Fruit fly (Drosophila melanogaster) whole organism, embryonic: ENCODE data around the gene Cp7Fa.

Source experiments
- Antp ChIP-seq: fragments of 200-800 bp; sonication (Bioruptor generic); optimal IDR thresholded peaks from 3 replicates; lab custom pipeline; 2016; ENCODE audit warnings: missing biosample characterization, missing genetic modification characterization
- Awh ChIP-seq: fragments of 200-800 bp; sonication (Bioruptor generic); IDR thresholded peaks from 2 replicates; pipeline ENCODE4, ENCODE4 v1.3.6; 2022; ENCODE audit warnings: missing biosample characterization, missing genetic modification characterization
- B-H1 ChIP-seq: fragments of 200-800 bp; sonication (Bioruptor generic); IDR thresholded peaks from 3 replicates; pipeline ENCODE4 v1.3.6; 2022; ENCODE audit warnings: missing biosample characterization, missing genetic modification characterization
- Bdp1 ChIP-seq: fragments of 200-800 bp; sonication (Bioruptor generic); optimal IDR thresholded peaks from 3 replicates; lab custom pipeline; 2016; ENCODE audit warnings: missing biosample characterization, missing genetic modification characterization
- Bgb ChIP-seq: fragments of 200-800 bp; sonication (Bioruptor generic); IDR thresholded peaks from 2 replicates; pipeline ENCODE4 v1.3.6; 2022; ENCODE audit warnings: missing biosample characterization, missing genetic modification characterization; ENCODE audit not compliant: partially characterized antibody
- Bteb2 ChIP-seq: fragments of 200-800 bp; sonication (Bioruptor generic); optimal IDR thresholded peaks from 2 replicates; lab custom pipeline; 2016; ENCODE audit warnings: missing biosample characterization, missing genetic modification characterization
- CG11504 ChIP-seq: fragments of 200-800 bp; sonication (Bioruptor generic); optimal IDR thresholded peaks from 3 replicates; lab custom pipeline; 2019; ENCODE audit warnings: missing biosample characterization, mild to moderate bottlenecking, missing genetic modification characterization, moderate library complexity
- CG11560 ChIP-seq: fragments of 200-800 bp; sonication (Bioruptor generic); IDR thresholded peaks from 3 replicates; pipeline ENCODE4 v1.3.6; 2022; ENCODE audit warnings: missing biosample characterization, missing genetic modification characterization
- CG12219 ChIP-seq: fragments of 200-800 bp; sonication (Bioruptor generic); optimal IDR thresholded peaks from 3 replicates; lab custom pipeline; 2018; ENCODE audit warnings: missing biosample characterization, mild to moderate bottlenecking, missing genetic modification characterization
- CG1233 ChIP-seq: fragments of 200-800 bp; sonication (Bioruptor generic); optimal IDR thresholded peaks from 4 replicates; lab custom pipeline; 2018; ENCODE audit warnings: missing biosample characterization, mild to moderate bottlenecking, missing genetic modification characterization
- CG14710 ChIP-seq: fragments of 200-800 bp; sonication (Bioruptor generic); optimal IDR thresholded peaks from 3 replicates; lab custom pipeline; 2019; ENCODE audit warnings: missing biosample characterization, mild to moderate bottlenecking, missing genetic modification characterization, moderate library complexity
- CG16863 ChIP-seq: fragments of 200-800 bp; sonication (Bioruptor generic); optimal IDR thresholded peaks from 3 replicates; lab custom pipeline; 2016; ENCODE audit warnings: missing biosample characterization, missing genetic modification characterization
- CG2120 ChIP-seq: fragments of 200-800 bp; sonication (Bioruptor generic); optimal IDR thresholded peaks from 3 replicates; lab custom pipeline; 2016; ENCODE audit warnings: missing biosample characterization, missing genetic modification characterization
- CG30403 ChIP-seq: fragments of 200-800 bp; sonication (Bioruptor generic); optimal IDR thresholded peaks from 3 replicates; lab custom pipeline; 2016; ENCODE audit warnings: missing biosample characterization, missing genetic modification characterization
- CG3407 ChIP-seq: fragments of 200-800 bp; sonication (Bioruptor generic); optimal IDR thresholded peaks from 2 replicates; lab custom pipeline; 2018; ENCODE audit warnings: missing biosample characterization, mild to moderate bottlenecking, missing genetic modification characterization
- CG5180 ChIP-seq: fragments of 200-800 bp; sonication (Bioruptor generic); optimal IDR thresholded peaks from 3 replicates; lab custom pipeline; 2017; ENCODE audit warnings: missing biosample characterization, missing genetic modification characterization, mild to moderate bottlenecking, moderate library complexity, missing genetic modification reagents
- CG6813 ChIP-seq: fragments of 200-800 bp; sonication (Bioruptor generic); optimal IDR thresholded peaks from 2 replicates; lab custom pipeline; 2017; ENCODE audit warnings: missing biosample characterization, missing genetic modification characterization, mild to moderate bottlenecking, moderate library complexity, missing genetic modification reagents
- CG7745 ChIP-seq: fragments of 200-800 bp; sonication (Bioruptor generic); optimal IDR thresholded peaks from 2 replicates; lab custom pipeline; 2018; ENCODE audit warnings: missing biosample characterization, mild to moderate bottlenecking, missing genetic modification characterization, moderate library complexity
- CG7839 ChIP-seq: fragments of 200-800 bp; sonication (Bioruptor generic); optimal IDR thresholded peaks from 3 replicates; lab custom pipeline; 2018; ENCODE audit warnings: missing biosample characterization, mild to moderate bottlenecking, missing genetic modification characterization, moderate library complexity
- CG8281 ChIP-seq: fragments of 200-800 bp; sonication (Bioruptor generic); optimal IDR thresholded peaks from 2 replicates; lab custom pipeline; 2018; ENCODE audit warnings: missing biosample characterization, mild to moderate bottlenecking, missing genetic modification characterization, moderate library complexity
- CG8388 ChIP-seq: fragments of 200-800 bp; sonication (Bioruptor generic); optimal IDR thresholded peaks from 2 replicates; lab custom pipeline; 2019; ENCODE audit warnings: missing biosample characterization, mild to moderate bottlenecking, missing genetic modification characterization, moderate library complexity
- CG8924 ChIP-seq: fragments of 200-800 bp; optimal IDR thresholded peaks from 3 replicates; lab custom pipeline; 2019; ENCODE audit warnings: missing biosample characterization, mild to moderate bottlenecking, missing genetic modification characterization, moderate library complexity
- CG9797 ChIP-seq: fragments of 200-800 bp; sonication (Bioruptor generic); optimal IDR thresholded peaks from 3 replicates; lab custom pipeline; 2018; ENCODE audit warnings: missing biosample characterization, mild to moderate bottlenecking, missing genetic modification characterization
- Camta ChIP-seq: fragments of 200-800 bp; sonication (Bioruptor generic); optimal IDR thresholded peaks from 2 replicates; lab custom pipeline; 2016; ENCODE audit warnings: missing biosample characterization, missing genetic modification characterization
- Dp ChIP-seq: fragments of 200-800 bp; sonication (Bioruptor generic); optimal IDR thresholded peaks from 2 replicates; lab custom pipeline; 2018; ENCODE audit warnings: missing biosample characterization, mild to moderate bottlenecking, missing genetic modification characterization, moderate library complexity
- Drgx ChIP-seq: fragments of 200-800 bp; sonication (Bioruptor generic); IDR thresholded peaks from 2 replicates; pipeline ENCODE4 v1.3.6; 2022; ENCODE audit warnings: missing biosample characterization, missing genetic modification characterization
- E2f1 ChIP-seq: fragments of 200-800 bp; sonication (Bioruptor generic); IDR thresholded peaks from 2 replicates; pipeline ENCODE4 v1.3.6; 2022; ENCODE audit warnings: missing biosample characterization, missing genetic modification characterization
- E2f2 ChIP-seq: fragments of 200-800 bp; sonication (Bioruptor generic); IDR thresholded peaks from 2 replicates; pipeline ENCODE4 v1.3.6; 2022; ENCODE audit warnings: missing biosample characterization, missing genetic modification characterization
- Ets65A ChIP-seq: fragments of 200-800 bp; sonication (Bioruptor generic); peaks from one replicate; lab custom pipeline; 2016; ENCODE audit warnings: missing biosample characterization, missing genetic modification characterization
- Ets97D ChIP-seq: fragments of 200-800 bp; sonication (Bioruptor generic); optimal IDR thresholded peaks from 3 replicates; lab custom pipeline; 2016; ENCODE audit warnings: missing biosample characterization, missing genetic modification characterization
- Fer1 ChIP-seq: fragments of 200-800 bp; sonication (Bioruptor generic); optimal IDR thresholded peaks from 2 replicates; lab custom pipeline; 2017; ENCODE audit warnings: missing biosample characterization, mild to moderate bottlenecking, missing genetic modification characterization
- Gsc ChIP-seq: fragments of 200-800 bp; sonication (Bioruptor generic); IDR thresholded peaks from 2 replicates; pipeline ENCODE4 v1.3.6; 2022; ENCODE audit warnings: missing biosample characterization, missing genetic modification characterization
- Med ChIP-seq: fragments of 200-800 bp; sonication (Bioruptor generic); peaks from one replicate; lab custom pipeline; 2016; ENCODE audit warnings: missing biosample characterization, missing genetic modification characterization, mild to moderate bottlenecking, inconsistent platforms, moderate library complexity
- NfI ChIP-seq: fragments of 200-800 bp; sonication (Bioruptor generic); optimal IDR thresholded peaks from 3 replicates; lab custom pipeline; 2018; ENCODE audit warnings: missing biosample characterization, mild to moderate bottlenecking, missing genetic modification characterization, moderate library complexity
- Rx ChIP-seq: fragments of 200-800 bp; sonication (Bioruptor generic); IDR thresholded peaks from 2 replicates; pipeline ENCODE4 v1.3.6; 2022; ENCODE audit warnings: missing biosample characterization, missing genetic modification characterization
- Sry-δ ChIP-seq: fragments of 200-800 bp; sonication (Bioruptor generic); optimal IDR thresholded peaks from 2 replicates; lab custom pipeline; 2016; ENCODE audit warnings: missing biosample characterization, missing genetic modification characterization
- Xrp1 ChIP-seq: fragments of 200-800 bp; sonication (Bioruptor generic); IDR thresholded peaks from 2 replicates; pipeline ENCODE4 v1.3.6; 2022; ENCODE audit warnings: missing biosample characterization, missing genetic modification characterization
- chinmo ChIP-seq: fragments of 200-800 bp; sonication (Bioruptor generic); IDR thresholded peaks from 4 replicates; pipeline ENCODE4 v1.3.6; 2022; ENCODE audit warnings: missing biosample characterization, missing genetic modification characterization; ENCODE audit not compliant: partially characterized antibody
- dimm ChIP-seq: fragments of 200-800 bp; sonication (Bioruptor generic); IDR thresholded peaks from 2 replicates; pipeline ENCODE4 v1.3.6; 2022; ENCODE audit warnings: missing biosample characterization, missing genetic modification characterization
- dysf ChIP-seq: fragments of 200-800 bp; sonication (Bioruptor generic); IDR thresholded peaks from 3 replicates; pipeline ENCODE4 v1.3.6; 2022; ENCODE audit warnings: missing biosample characterization, missing genetic modification characterization
- eve ChIP-seq, 2 experiments: fragments of >200 bp; optimal IDR thresholded peaks; 2 replicates each; lab custom pipeline; 2017; ENCODE audit warnings: missing biosample characterization in 2 of 2, missing genetic modification characterization in 2 of 2
- gcm ChIP-seq: fragments of 200-800 bp; sonication (Bioruptor generic); optimal IDR thresholded peaks from 2 replicates; lab custom pipeline; 2019; ENCODE audit warnings: missing biosample characterization, mild to moderate bottlenecking, missing genetic modification characterization, moderate library complexity
- kay ChIP-seq: fragments of 200-800 bp; sonication (Bioruptor generic); optimal IDR thresholded peaks from 2 replicates; lab custom pipeline; 2016; ENCODE audit warnings: missing biosample characterization, missing genetic modification characterization
- lbe ChIP-seq: fragments of 200-800 bp; sonication (Bioruptor generic); optimal IDR thresholded peaks from 2 replicates; lab custom pipeline; 2016; ENCODE audit warnings: missing biosample characterization, mild to moderate bottlenecking, missing genetic modification characterization
- lola ChIP-seq, 3 experiments: fragments of >200 bp in 2 of 3; fragments of 200-800 bp in 1 of 3; sonication (Bioruptor generic) in 1 of 3; optimal IDR thresholded peaks; 2 replicates each; lab custom pipeline; 2017 to 2019; ENCODE audit warnings: missing biosample characterization in 3 of 3, missing genetic modification characterization in 3 of 3, mild to moderate bottlenecking in 1 of 3, moderate library complexity in 1 of 3
- peb ChIP-seq: fragments of 200-800 bp; sonication (Bioruptor generic); IDR thresholded peaks from 2 replicates; pipeline ENCODE4 v1.3.6; 2022; ENCODE audit warnings: missing biosample characterization, missing genetic modification characterization
- pzg ChIP-seq: fragments of 200-800 bp; sonication (Bioruptor generic); optimal IDR thresholded peaks from 3 replicates; lab custom pipeline; 2018; ENCODE audit warnings: missing biosample characterization, mild to moderate bottlenecking, missing genetic modification characterization, moderate library complexity
- row ChIP-seq: fragments of 200-800 bp; sonication (Bioruptor generic); IDR thresholded peaks from 3 replicates; pipeline ENCODE4 v1.3.6; 2022; ENCODE audit warnings: missing biosample characterization, missing genetic modification characterization
- sc ChIP-seq, 3 experiments: fragments of >200 bp in 2 of 3; fragments of 200-800 bp in 1 of 3; sonication (Bioruptor generic) in 1 of 3; optimal IDR thresholded peaks; 2 replicates in 2 of 3; 3 replicates in 1 of 3; lab custom pipeline; 2017; ENCODE audit warnings: mild to moderate bottlenecking in 1 of 3, missing biosample characterization in 1 of 3, missing genetic modification characterization in 1 of 3, missing genetic modification reagents in 1 of 3
- sens ChIP-seq: fragments of 200-800 bp; sonication (Bioruptor generic); peaks from one replicate; lab custom pipeline; 2016; ENCODE audit warnings: missing biosample characterization, missing genetic modification characterization
- tgo ChIP-seq: fragments of 200-800 bp; sonication (Bioruptor generic); IDR thresholded peaks from 3 replicates; pipeline ENCODE4 v1.3.6; 2022; ENCODE audit warnings: missing biosample characterization, missing genetic modification characterization
- zfh1 ChIP-seq: fragments of 200-800 bp; sonication (Bioruptor generic); IDR thresholded peaks from 3 replicates; pipeline ENCODE4 v1.3.6; 2022; ENCODE audit warnings: missing biosample characterization, missing genetic modification characterization

The Cp7Fa gene

DNA sequence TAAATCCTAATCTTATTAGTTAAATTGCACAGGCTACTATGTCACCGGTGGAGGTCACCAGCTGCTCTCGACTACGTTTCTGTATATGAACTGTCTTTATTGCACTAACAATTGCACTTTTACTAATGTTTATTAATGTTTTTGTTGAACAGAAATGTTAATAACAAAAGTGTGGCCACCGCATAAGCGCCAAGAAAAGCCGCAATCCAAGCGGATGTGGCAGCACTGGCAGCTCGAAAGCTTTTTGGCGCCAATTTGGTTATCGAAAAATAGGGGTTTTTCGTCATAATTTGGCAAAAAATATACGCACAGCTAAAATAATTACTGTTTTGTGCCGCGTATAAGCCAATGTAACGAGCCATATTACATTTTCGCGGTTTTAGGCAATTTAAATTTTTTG lies 28.5 kb upstream of the Cp7Fa start, which contains the start of gene CG12123 (continued):
- TF ChIP-seq B-H1 (GFP tag; lab: Robert Waterston, UW) (no peak), CG2120 (GFP tag; lab: Kevin White, UChicago) (no peak), CG7839 (tag; lab: Kevin White, UChicago) (no peak), NfI (no peak), Camta (GFP tag; lab: Kevin White, UChicago) (no peak), CG8924 (tag; lab: Kevin White, UChicago) (peak; percentile 55), Dp (GFP tag; lab: Kevin White, UChicago) (peak; percentile 82), CG30403 (GFP tag; lab: Kevin White, UChicago) (no peak), CG3407 (no peak), gcm (GFP tag; lab: Kevin White, UChicago) (no peak), Gsc (GFP tag; lab: Robert Waterston, UW) (no peak), sc (optimal IDR thresholded peaks at IDR 0.05; lab: Kevin White, UChicago) (no peak), sc (GFP tag; optimal IDR thresholded peaks at IDR 0.05; lab: Kevin White, UChicago) (no peak), lola (GFP tag; optimal IDR thresholded peaks at IDR 0.05; lab: Kevin White, UChicago) (no peak), Drgx (GFP tag; lab: Robert Waterston, UW) (no peak), CG9797 (peak; percentile 25), Rx (GFP tag; lab: Robert Waterston, UW) (no peak), Antp (GFP tag; lab: Kevin White, UChicago) (no peak), Med (GFP tag; lab: Kevin White, UChicago) (peak; percentile 24), Bgb (GFP tag; lab: Robert Waterston, UW) (no peak), Ets97D (no peak), peb (GFP tag; lab: Robert Waterston, UW) (no peak), chinmo (GFP tag; lab: Robert Waterston, UW) (no peak), CG5180 (GFP tag; lab: Kevin White, UChicago) (no peak), kay (no peak), CG11504 (no peak), zfh1 (no peak), E2f1 (GFP tag; lab: Robert Waterston, UW) (0 out of 2 replicates have a peak, but pooled peaks have one; percentile 16), E2f2 (GFP tag; lab: Robert Waterston, UW) (peak; percentile 85), CG6813 (GFP tag; lab: Kevin White, UChicago) (no peak), Bdp1 (GFP tag; lab: Kevin White, UChicago) (no peak), dimm (GFP tag; lab: Robert Waterston, UW) (no peak), Sry-δ (GFP tag; lab: Kevin White, UChicago) (peak; percentile 7), Fer1 (no peak), row (GFP tag; lab: Robert Waterston, UW) (0 out of 3 replicates have a peak, but pooled peaks have one; percentile 19), lbe (GFP tag; lab: Kevin White, UChicago) (peak; percentile 27), CG8388 (GFP tag; lab: Kevin White, UChicago) (no peak), CG7745 (tag; lab: Kevin White, UChicago) (no peak), tgo (GFP tag; lab: Robert Waterston, UW) (no peak), eve (GFP tag; optimal IDR thresholded peaks at IDR 0.05; lab: Kevin White, UChicago) (no peak), CG12219 (GFP tag; lab: Kevin White, UChicago) (no peak), Awh (GFP tag; lab: Robert Waterston, UW) (no peak), CG16863 (GFP tag; lab: Kevin White, UChicago) (no peak), dysf (GFP tag; lab: Robert Waterston, UW) (no peak), Bteb2 (GFP tag; lab: Kevin White, UChicago) (no peak), CG14710 (tag; lab: Kevin White, UChicago) (peak; percentile 95), pzg (GFP tag; lab: Kevin White, UChicago) (peak; percentile 72), Xrp1 (no peak), Ets65A (GFP tag; lab: Kevin White, UChicago) (no peak), sens (peak; percentile 21), CG1233 (GFP tag; lab: Kevin White, UChicago) (no peak), CG11560 (no peak), CG8281 (tag; lab: Kevin White, UChicago) (no peak)
